Worm (Caenorhabditis elegans) whole organism, L2 larva: Measurements from ENCODE around the gene pgap-1.

Experiments used
- Y55F3AM.14 ChIP-seq: fragments of 200-800 bp; sonication (Bioruptor generic); optimal IDR thresholded peaks from 2 replicates; lab custom pipeline; 2018; ENCODE audit warnings: mild to moderate bottlenecking, missing genetic modification characterization, missing compliant biosample characterization
- lin-39 ChIP-seq: fragments of 150-350 bp; optimal IDR thresholded peaks from 2 replicates; lab custom pipeline; 2014; ENCODE audit warnings: missing biosample characterization, missing genetic modification reagents, missing genetic modification characterization

ce11 chrV:11282272-11282671 lies 40.6 kb downstream of the pgap-1 start, which contains the start of gene gly-20:
- TF ChIP-seq Y55F3AM.14 (GFP tag; lab: Kevin White, UChicago) (no peak), lin-39 (tag; lab: Kevin White, UChicago) (no peak)
